Worm (Caenorhabditis elegans) whole organism, young adult: ENCODE results near the gene tig-2.

Source experiments
- C06A6.2 ChIP-seq: fragments of 200-800 bp; sonication (Bioruptor generic); conservative IDR thresholded peaks from 2 replicates; pipeline ENCODE4 v1.3.6; 2022; ENCODE audit warnings: missing genetic modification characterization, missing compliant biosample characterization
- F23B12.7 ChIP-seq: sonication (generic microtip); optimal IDR thresholded peaks from 2 replicates; lab custom pipeline; 2017; ENCODE audit warnings: missing genetic modification characterization, mild to moderate bottlenecking, missing compliant biosample characterization, antibody characterized with exemption, moderate library complexity; ENCODE audit not compliant: insufficient read depth
- F55B11.4 ChIP-seq: sonication (generic microtip); optimal IDR thresholded peaks from 2 replicates; lab custom pipeline; 2016; ENCODE audit warnings: missing compliant biosample characterization, missing genetic modification characterization, borderline replicate concordance; ENCODE audit not compliant: insufficient read depth
- K12H6.12 ChIP-seq: fragments of 200-800 bp; sonication (Bioruptor generic); optimal IDR thresholded peaks from 2 replicates; lab custom pipeline; 2018; ENCODE audit warnings: mild to moderate bottlenecking, missing genetic modification characterization, missing compliant biosample characterization
- Y53F4B.3 ChIP-seq: fragments of 200-800 bp; sonication (Bioruptor generic); IDR thresholded peaks from 2 replicates; pipeline ENCODE4 v1.3.6; 2022; ENCODE audit warnings: missing genetic modification reagents, missing genetic modification characterization, missing compliant biosample characterization
- Y53G8AR.9 ChIP-seq: fragments of 200-800 bp; sonication (Bioruptor generic); conservative IDR thresholded peaks from 2 replicates; pipeline ENCODE4 v1.3.6; 2022; ENCODE audit warnings: missing genetic modification reagents, missing genetic modification characterization, missing compliant biosample characterization
- ZK185.1 ChIP-seq: sonication (generic microtip); optimal IDR thresholded peaks from 2 replicates; lab custom pipeline; 2016; ENCODE audit warnings: mild to moderate bottlenecking, missing genetic modification characterization, missing compliant biosample characterization; ENCODE audit not compliant: poor library complexity, severe bottlenecking
- atf-7 ChIP-seq: sonication (generic microtip); optimal IDR thresholded peaks from 2 replicates; lab custom pipeline; 2017; ENCODE audit warnings: mild to moderate bottlenecking, missing genetic modification characterization, missing compliant biosample characterization
- attf-3 ChIP-seq: fragments of 200-800 bp; sonication (Bioruptor generic); conservative IDR thresholded peaks from 2 replicates; pipeline ENCODE4 v1.3.6; 2022; ENCODE audit warnings: missing genetic modification reagents, missing genetic modification characterization, missing compliant biosample characterization
- attf-5 ChIP-seq: fragments of 200-800 bp; sonication (Bioruptor generic); optimal IDR thresholded peaks from 2 replicates; lab custom pipeline; 2018; ENCODE audit warnings: mild to moderate bottlenecking, missing genetic modification characterization, missing compliant biosample characterization
- attf-6 ChIP-seq: fragments of 200-800 bp; sonication (Bioruptor generic); IDR thresholded peaks from 2 replicates; pipeline ENCODE4 v1.3.6; 2022; ENCODE audit warnings: missing genetic modification reagents, missing genetic modification characterization, missing compliant biosample characterization
- bed-2 ChIP-seq: fragments of 200-800 bp; sonication (Bioruptor generic); IDR thresholded peaks from 2 replicates; pipeline ENCODE4 v1.3.6; 2022; ENCODE audit warnings: missing genetic modification reagents, missing genetic modification characterization, missing compliant biosample characterization
- ccch-3 ChIP-seq: fragments of 200-800 bp; sonication (Bioruptor generic); optimal IDR thresholded peaks from 2 replicates; lab custom pipeline; 2018; ENCODE audit warnings: mild to moderate bottlenecking, missing genetic modification characterization, missing compliant biosample characterization
- cebp-2 ChIP-seq: fragments of 200-800 bp; sonication (Bioruptor generic); IDR thresholded peaks from 2 replicates; pipeline ENCODE4 v1.3.6; 2022; ENCODE audit warnings: missing genetic modification characterization, missing compliant biosample characterization
- ceh-100 ChIP-seq: fragments of 200-800 bp; sonication (Bioruptor generic); IDR thresholded peaks from 2 replicates; pipeline ENCODE4 v1.3.6; 2022; ENCODE audit warnings: missing genetic modification reagents, missing genetic modification characterization, missing compliant biosample characterization
- chd-7 ChIP-seq: sonication (generic microtip); optimal IDR thresholded peaks from 2 replicates; lab custom pipeline; 2016; ENCODE audit warnings: mild to moderate bottlenecking, missing genetic modification characterization, moderate library complexity, missing compliant biosample characterization
- dox-1 ChIP-seq: fragments of 200-800 bp; sonication (Bioruptor generic); IDR thresholded peaks from 2 replicates; pipeline ENCODE4 v1.3.6; 2022; ENCODE audit warnings: missing genetic modification reagents, missing genetic modification characterization, missing compliant biosample characterization
- egl-44 ChIP-seq: fragments of 200-800 bp; sonication (Bioruptor generic); IDR thresholded peaks from 2 replicates; pipeline ENCODE4 v1.3.6; 2022; ENCODE audit warnings: missing genetic modification reagents, missing genetic modification characterization, missing compliant biosample characterization
- him-1 ChIP-seq: sonication (generic microtip); optimal IDR thresholded peaks from 2 replicates; lab custom pipeline; 2016; ENCODE audit warnings: missing genotype, missing genetic modification reagents, missing genetic modification characterization, missing compliant biosample characterization
- lin-35 ChIP-seq, 3 experiments: fragments of 150-350 bp in 2 of 3; sonication (generic microtip) in 1 of 3; optimal IDR thresholded peaks; 2 replicates each; lab custom pipeline; 2014 to 2018; ENCODE audit warnings: missing biosample characterization in 3 of 3, missing genetic modification characterization in 3 of 3, missing genetic modification reagents in 3 of 3
- lin-40 ChIP-seq: sonication (generic microtip); optimal IDR thresholded peaks from 2 replicates; lab custom pipeline; 2016; ENCODE audit warnings: missing genetic modification characterization, mild to moderate bottlenecking, missing compliant biosample characterization, missing genotype, missing genetic modification reagents
- lin-54 ChIP-seq: fragments of 200-800 bp; sonication (Bioruptor generic); optimal IDR thresholded peaks from 2 replicates; lab custom pipeline; 2018; ENCODE audit warnings: mild to moderate bottlenecking, missing genetic modification characterization, missing compliant biosample characterization
- lsy-27 ChIP-seq: sonication (generic microtip); optimal IDR thresholded peaks from 2 replicates; lab custom pipeline; 2017; ENCODE audit warnings: missing genetic modification characterization, mild to moderate bottlenecking, missing compliant biosample characterization, antibody characterized with exemption, missing genotype, borderline replicate concordance; ENCODE audit not compliant: insufficient read depth
- madf-6 ChIP-seq: fragments of 200-800 bp; sonication (Bioruptor generic); IDR thresholded peaks from 2 replicates; pipeline ENCODE4 v1.3.6; 2022; ENCODE audit warnings: missing genetic modification reagents, missing genetic modification characterization, missing compliant biosample characterization
- madf-8 ChIP-seq: fragments of 200-800 bp; sonication (Bioruptor generic); conservative IDR thresholded peaks from 2 replicates; pipeline ENCODE4 v1.3.6; 2022; ENCODE audit warnings: missing genetic modification reagents, missing genetic modification characterization, missing compliant biosample characterization
- mcd-1 ChIP-seq: fragments of 200-800 bp; sonication (Bioruptor generic); IDR thresholded peaks from 2 replicates; pipeline ENCODE4 v1.3.6; 2022; ENCODE audit warnings: missing genetic modification reagents, missing genetic modification characterization, missing compliant biosample characterization
- mes-4 ChIP-seq: sonication (generic microtip); optimal IDR thresholded peaks from 2 replicates; lab custom pipeline; 2016; ENCODE audit warnings: missing genotype, missing genetic modification characterization, missing compliant biosample characterization
- nfya-1 ChIP-seq: sonication (generic microtip); optimal IDR thresholded peaks from 2 replicates; lab custom pipeline; 2017; ENCODE audit warnings: antibody characterized with exemption, missing compliant biosample characterization, missing genetic modification characterization, borderline replicate concordance; ENCODE audit not compliant: insufficient read depth
- nfyb-1 ChIP-seq: fragments of 200-800 bp; sonication (Bioruptor generic); IDR thresholded peaks from 2 replicates; pipeline ENCODE4 v1.3.6; 2022; ENCODE audit warnings: missing genetic modification reagents, missing genetic modification characterization, missing compliant biosample characterization
- nhr-80 ChIP-seq: sonication (generic microtip); optimal IDR thresholded peaks from 2 replicates; lab custom pipeline; 2016; ENCODE audit warnings: missing genetic modification characterization, missing compliant biosample characterization
- nhr-90 ChIP-seq: sonication (generic microtip); optimal IDR thresholded peaks from 2 replicates; lab custom pipeline; 2016; ENCODE audit warnings: missing genotype, mild to moderate bottlenecking, missing genetic modification characterization, missing compliant biosample characterization
- pbrm-1 ChIP-seq: fragments of 200-800 bp; sonication (Bioruptor generic); IDR thresholded peaks from 2 replicates; pipeline ENCODE4 v1.3.6; 2022; ENCODE audit warnings: missing genetic modification reagents, missing genetic modification characterization, missing compliant biosample characterization
- rpc-1 ChIP-seq, 2 experiments: fragments of 150-350 bp in 1 of 2; sonication (generic microtip) in 1 of 2; optimal IDR thresholded peaks; 2 replicates each; lab custom pipeline; 2014 to 2018; ENCODE audit warnings: missing biosample characterization in 1 of 2, missing genetic modification characterization in 1 of 2, missing genetic modification reagents in 1 of 2, missing genotype in 1 of 2
- snpc-1.3 ChIP-seq: sonication (generic microtip); optimal IDR thresholded peaks from 2 replicates; lab custom pipeline; 2017; ENCODE audit warnings: missing genetic modification characterization, mild to moderate bottlenecking, missing compliant biosample characterization, antibody characterized with exemption, moderate library complexity, missing genotype, missing genetic modification reagents; ENCODE audit not compliant: insufficient read depth
- snpc-3.4 ChIP-seq: sonication (generic microtip); optimal IDR thresholded peaks from 2 replicates; lab custom pipeline; 2017; ENCODE audit warnings: missing genetic modification characterization, mild to moderate bottlenecking, missing compliant biosample characterization, antibody characterized with exemption, moderate library complexity, missing genotype, missing genetic modification reagents
- tbp1 ChIP-seq: fragments of 200-800 bp; sonication (Bioruptor generic); optimal IDR thresholded peaks from 2 replicates; lab custom pipeline; 2018; ENCODE audit warnings: mild to moderate bottlenecking, missing genetic modification characterization, missing compliant biosample characterization
- zfh-2 ChIP-seq: fragments of 200-800 bp; sonication (Bioruptor generic); conservative IDR thresholded peaks from 2 replicates; pipeline ENCODE4 v1.3.6; 2022; ENCODE audit warnings: missing genetic modification reagents, missing genetic modification characterization, missing compliant biosample characterization
- ztf-22 ChIP-seq: fragments of 200-800 bp; sonication (Bioruptor generic); optimal IDR thresholded peaks from 2 replicates; lab custom pipeline; 2018; ENCODE audit warnings: mild to moderate bottlenecking, missing genetic modification characterization, moderate library complexity, missing compliant biosample characterization
- ztf-28 ChIP-seq: fragments of 200-800 bp; sonication (Bioruptor generic); IDR thresholded peaks from 2 replicates; pipeline ENCODE4 v1.3.6; 2022; ENCODE audit warnings: missing genetic modification reagents, missing genetic modification characterization, missing compliant biosample characterization
- ztf-3 ChIP-seq: fragments of 200-800 bp; sonication (Bioruptor generic); optimal IDR thresholded peaks from 2 replicates; lab custom pipeline; 2018; ENCODE audit warnings: mild to moderate bottlenecking, missing genetic modification characterization, missing compliant biosample characterization

tig-2 gene

DNA sequence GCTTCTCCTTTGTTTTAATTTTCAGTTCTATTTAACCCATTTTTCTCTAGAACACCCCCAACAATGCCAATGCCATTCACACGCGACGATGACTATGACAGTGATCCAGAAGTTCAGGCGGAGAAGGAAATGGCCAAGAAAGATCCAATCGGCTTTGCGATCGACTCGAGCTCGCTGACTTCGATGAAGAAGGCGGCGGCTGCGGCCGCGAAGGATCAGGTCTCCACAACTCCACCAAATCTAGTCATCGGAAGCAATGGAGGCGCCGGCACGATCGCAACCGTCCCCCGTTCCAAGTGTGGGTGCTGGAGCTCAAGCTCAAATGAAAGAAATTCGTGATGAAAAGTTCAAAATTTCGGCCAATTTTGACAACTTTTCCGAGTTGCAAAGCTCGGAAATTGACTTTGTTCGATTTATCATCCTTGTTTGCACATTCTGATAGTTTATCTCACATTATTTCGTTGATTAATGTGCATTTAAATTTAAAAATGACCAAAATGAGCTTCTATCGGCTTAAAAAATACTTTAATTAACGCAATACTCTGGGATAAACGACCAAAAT lies 41.9 kb downstream of the tig-2 start, which contains the start of gene K03B4.2 (continued):
- TF ChIP-seq attf-6 (no peak), chd-7 (tag; lab: Kevin White, UChicago) (no peak), dox-1 (GFP tag; lab: Robert Waterston, UW) (no peak), attf-3 (no peak), ccch-3 (no peak), cebp-2 (GFP tag; lab: Robert Waterston, UW) (0 out of 2 replicates have a peak, but pooled peaks have one; percentile 45), zfh-2 (peak; percentile 64), F55B11.4 (no peak), lsy-27 (no peak), atf-7 (tag; lab: Kevin White, UChicago) (no peak), nhr-90 (no peak), madf-6 (GFP tag; lab: Robert Waterston, UW) (peak; percentile 34), mes-4 (tag; lab: Kevin White, UChicago) (no peak), mcd-1 (peak; percentile 43; the same call in 1 of the 2 replicates), K12H6.12 (tag; lab: Kevin White, UChicago) (no peak), pbrm-1 (GFP tag; lab: Robert Waterston, UW) (0 out of 2 replicates have a peak, but pooled peaks have one; percentile 14), ztf-28 (GFP tag; lab: Robert Waterston, UW) (no peak), madf-8 (GFP tag; lab: Robert Waterston, UW) (0 out of 2 replicates have a peak, but pooled peaks have one; percentile 12), Y53F4B.3 (GFP tag; lab: Robert Waterston, UW) (no peak), Y53G8AR.9 (peak; percentile 69; the same call in 1 of the 2 replicates), lin-35 (GFP tag; optimal IDR thresholded peaks at IDR 0.05; lab: Kevin White, UChicago) (peak in 1 of 3 experiments; percentile 15), ZK185.1 (no peak), him-1 (tag; lab: Kevin White, UChicago) (no peak), ceh-100 (GFP tag; lab: Robert Waterston, UW) (no peak), snpc-3.4 (no peak)
- TF ChIP-seq, all 124 proteins: peak for 16

DNA sequence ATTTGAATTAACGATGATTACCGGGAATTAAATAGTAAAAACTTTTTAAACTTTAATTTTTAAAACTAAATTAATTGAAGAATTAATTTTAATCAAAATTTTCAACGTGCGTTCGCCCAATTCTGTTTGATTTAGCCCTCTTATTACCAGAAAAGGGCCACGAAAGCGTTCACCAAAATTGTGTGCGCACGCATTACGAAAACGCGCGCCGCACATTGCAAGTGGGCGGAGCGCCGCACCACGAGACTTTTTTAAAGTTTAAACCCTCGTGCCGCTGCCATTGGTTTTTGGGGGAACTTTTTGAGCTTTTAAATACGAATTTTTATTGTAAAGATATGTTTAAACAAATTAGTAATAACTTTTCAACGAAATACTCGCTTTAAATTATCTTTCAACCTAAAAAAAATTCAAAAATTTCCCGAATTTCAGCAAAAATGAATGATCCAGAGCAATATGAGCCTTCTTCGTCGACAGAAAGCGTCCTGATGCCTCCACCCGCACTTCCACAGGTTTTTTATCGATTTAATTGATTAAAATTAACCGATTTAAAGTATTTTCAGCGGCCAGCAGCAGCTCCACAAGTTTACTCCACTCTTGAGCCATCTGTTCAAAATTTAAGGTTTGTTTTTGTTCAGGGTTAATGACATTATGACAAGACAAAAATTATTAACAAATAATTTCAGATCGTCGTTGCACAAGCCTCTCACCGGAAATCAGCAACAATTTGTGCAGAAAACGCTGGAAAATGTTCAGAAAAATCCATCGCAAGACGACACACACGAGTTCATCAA lies 43.1 kb downstream of the tig-2 start, which contains the start of gene taf-10:
Gene taf-10 (plus strand): TSS at position 424 of the 791 bp plus-strand sequence.
- peak; percentile 13 for TF ChIP-seq lin-40 (tag; lab: Kevin White, UChicago)
- TF ChIP-seq ztf-22 (GFP tag; lab: Kevin White, UChicago), result no peak
- no peak for TF ChIP-seq ztf-3
- TF ChIP-seq mes-4 (tag; lab: Kevin White, UChicago), result no peak
- no peak for TF ChIP-seq Y53G8AR.9
- peak; percentile 49 for TF ChIP-seq attf-5 (GFP tag; lab: Kevin White, UChicago)
- peak; percentile 49; the same call in 1 of the 2 replicates for TF ChIP-seq pbrm-1 (GFP tag; lab: Robert Waterston, UW)
- TF ChIP-seq attf-3, result 0 out of 2 replicates have a peak, but pooled peaks have one; percentile 25
- no peak for TF ChIP-seq snpc-1.3 (tag; lab: Kevin White, UChicago)
- peak; percentile 29 for TF ChIP-seq nhr-80
- peak; percentile 8 for TF ChIP-seq rpc-1 (optimal IDR thresholded peaks at IDR 0.05; lab: Kevin White, UChicago)
- TF ChIP-seq rpc-1 (tag; optimal IDR thresholded peaks at IDR 0.05; lab: Kevin White, UChicago), result no peak
- no peak for TF ChIP-seq bed-2
- TF ChIP-seq F23B12.7 (tag; lab: Kevin White, UChicago), result peak; percentile 7
- TF ChIP-seq lin-54 (GFP tag; lab: Kevin White, UChicago), result peak; percentile 47
- TF ChIP-seq madf-8 (GFP tag; lab: Robert Waterston, UW), result peak; percentile 18; the same call in 1 of the 2 replicates
- TF ChIP-seq egl-44, result 0 out of 2 replicates have a peak, but pooled peaks have one; percentile 50
- TF ChIP-seq madf-6 (GFP tag; lab: Robert Waterston, UW), result peak; percentile 17; the same call in 1 of the 2 replicates
- TF ChIP-seq nfyb-1 (GFP tag; lab: Robert Waterston, UW), result 0 out of 2 replicates have a peak, but pooled peaks have one; percentile 51
- peak; percentile 15; the same call in 1 of the 2 replicates for TF ChIP-seq ceh-100 (GFP tag; lab: Robert Waterston, UW)
- no peak for TF ChIP-seq nfya-1 (tag; lab: Kevin White, UChicago)
- peak; percentile 52; the same call in 1 of the 2 replicates for TF ChIP-seq C06A6.2 (GFP tag; lab: Robert Waterston, UW)
- TF ChIP-seq tbp1 (GFP tag; lab: Kevin White, UChicago), result peak; percentile 9
- peak; percentile 60 for TF ChIP-seq dox-1 (GFP tag; lab: Robert Waterston, UW)
